Worm (Caenorhabditis elegans): Measurements from ENCODE around the gene far-6.

ce11 chrIV:13353143-13353773 is 25.1 kb downstream of the far-6 start, which contains the start of the genes rec-8 and mex-5:
- TF ChIP-seq skn-1 (tag; optimal IDR thresholded peaks at IDR 0.05) = no peak
- no peak for TF ChIP-seq nhr-129 (tag; optimal IDR thresholded peaks at IDR 0.05)
- no peak for TF ChIP-seq nhr-25 (tag; optimal IDR thresholded peaks at IDR 0.05)
- no peak for TF ChIP-seq ceh-82 (tag; optimal IDR thresholded peaks at IDR 0.05)
- TF ChIP-seq nhr-12 (tag; optimal IDR thresholded peaks at IDR 0.05) = no peak
- no peak for TF ChIP-seq unc-62 (GFP tag; optimal IDR thresholded peaks at IDR 0.05)
- TF ChIP-seq F13H6.1 (tag; optimal IDR thresholded peaks at IDR 0.05) = no peak
- no peak for TF ChIP-seq ZK546.5 (tag; optimal IDR thresholded peaks at IDR 0.05)
- TF ChIP-seq nhr-237 (tag; optimal IDR thresholded peaks at IDR 0.05) = no peak
- TF ChIP-seq nhr-11 (tag; optimal IDR thresholded peaks at IDR 0.05) = no peak
- TF ChIP-seq ama-1 (optimal IDR thresholded peaks at IDR 0.05) = no peak
- TF ChIP-seq R02D3.7 (tag; optimal IDR thresholded peaks at IDR 0.05) = no peak
- TF ChIP-seq nhr-10 (tag; optimal IDR thresholded peaks at IDR 0.05) = no peak
